Fruit fly (Drosophila melanogaster): ENCODE measurements around the gene tefu.

The tefu gene

DNA sequence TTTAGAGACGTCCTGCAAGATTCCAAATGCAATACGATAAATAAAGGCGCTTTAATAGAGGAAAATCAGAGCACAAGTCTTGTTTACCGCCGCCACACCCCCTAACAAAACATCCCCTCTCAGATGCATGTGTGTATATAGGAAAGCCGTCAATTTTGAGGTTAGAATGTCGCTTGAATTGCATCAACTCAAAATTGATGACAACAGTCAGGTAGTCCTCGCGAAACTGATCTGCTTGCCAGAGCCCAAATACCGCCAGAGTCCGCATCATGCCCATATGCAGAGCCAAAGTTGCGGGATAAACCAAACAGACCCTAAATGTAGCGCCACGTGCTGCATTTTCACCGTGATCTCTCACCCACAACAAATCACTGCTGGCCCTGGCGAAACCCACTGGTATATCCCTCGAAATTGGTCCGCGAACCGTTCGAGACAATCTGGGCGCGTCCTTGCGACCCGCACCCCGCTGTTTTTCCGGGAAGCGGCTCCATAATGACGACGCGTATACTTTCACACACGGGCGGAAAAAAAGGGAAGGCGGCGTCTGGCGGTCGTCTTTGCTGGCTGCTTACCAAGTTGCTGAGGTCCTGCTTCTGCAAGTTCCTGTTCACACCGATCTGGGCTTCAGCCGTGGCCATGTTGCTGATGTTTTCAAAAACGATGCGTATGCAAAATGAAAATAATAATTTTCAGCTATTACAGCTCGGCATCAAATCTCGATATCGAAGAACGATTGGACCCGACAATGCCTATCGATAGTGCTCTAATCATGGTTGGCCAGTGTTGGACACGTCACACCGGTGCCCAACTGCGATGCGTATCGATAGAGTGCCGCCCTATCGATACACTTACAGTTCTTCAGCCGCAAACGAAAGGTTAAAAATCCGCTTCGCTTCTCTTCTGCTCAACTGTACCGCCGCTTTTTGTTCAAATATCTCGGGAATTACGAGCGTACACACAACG, 21.0 kb upstream of the tefu start, which contains the start of the genes eIF2gamma and Set (continued):
- TF ChIP-seq Sox102F (GFP tag; optimal IDR thresholded peaks at IDR 0.05): no peak
- no peak for TF ChIP-seq dimm (GFP tag; IDR thresholded peaks at IDR 0.05)
- TF ChIP-seq sim (GFP tag; IDR thresholded peaks at IDR 0.05): no peak
- TF ChIP-seq CG16779 (GFP tag; IDR thresholded peaks at IDR 0.05): 0 out of 2 replicates have a peak, but pooled peaks have one; percentile 6
- TF ChIP-seq da (GFP tag; optimal IDR thresholded peaks at IDR 0.05): no peak
- TF ChIP-seq CG6791 (GFP tag; IDR thresholded peaks at IDR 0.05; ENCODE audit: partially characterized antibody): peak; percentile 99
- peak; percentile 79 for TF ChIP-seq HmgD (GFP tag; optimal IDR thresholded peaks at IDR 0.05)
- TF ChIP-seq Ets97D (GFP tag; optimal IDR thresholded peaks at IDR 0.05): peak; percentile 77
- TF ChIP-seq Aef1 (GFP tag; IDR thresholded peaks at IDR 0.05): no peak
- peak; percentile 98 for TF ChIP-seq nerfin-2 (GFP tag; IDR thresholded peaks at IDR 0.05; ENCODE audit: partially characterized antibody)
- TF ChIP-seq phol (tag; optimal IDR thresholded peaks at IDR 0.05): peak; percentile 62
- no peak for TF ChIP-seq CG1602 (GFP tag; optimal IDR thresholded peaks at IDR 0.05)
- no peak for TF ChIP-seq bsh (GFP tag; optimal IDR thresholded peaks at IDR 0.05)
- no peak for TF ChIP-seq CG1647 (GFP tag; optimal IDR thresholded peaks at IDR 0.05)
- TF ChIP-seq HLH54F (GFP tag; optimal IDR thresholded peaks at IDR 0.05): peak; percentile 29
- TF ChIP-seq wdn (GFP tag; IDR thresholded peaks at IDR 0.05): 0 out of 2 replicates have a peak, but pooled peaks have one; percentile 13
- TF ChIP-seq Max (GFP tag; optimal IDR thresholded peaks at IDR 0.05): peak; percentile 60
- no peak for TF ChIP-seq CG4360 (GFP tag; IDR thresholded peaks at IDR 0.05)
- TF ChIP-seq tap (tag; optimal IDR thresholded peaks at IDR 0.05): no peak
- TF ChIP-seq CG14860 (GFP tag; IDR thresholded peaks at IDR 0.05; ENCODE audit: partially characterized antibody): peak; percentile 96
- peak; percentile 99 for TF ChIP-seq bbx (GFP tag; IDR thresholded peaks at IDR 0.05; ENCODE audit: partially characterized antibody)
- TF ChIP-seq Bgb (GFP tag; IDR thresholded peaks at IDR 0.05; ENCODE audit: partially characterized antibody): peak; percentile 99
- no peak for TF ChIP-seq Dfd (GFP tag; optimal IDR thresholded peaks at IDR 0.05)
- TF ChIP-seq tll (GFP tag; optimal IDR thresholded peaks at IDR 0.05): no peak
- TF ChIP-seq stc (GFP tag; IDR thresholded peaks at IDR 0.05): no peak
- TF ChIP-seq Dad (GFP tag; optimal IDR thresholded peaks at IDR 0.05): peak; percentile 44
- TF ChIP-seq Spps (tag; optimal IDR thresholded peaks at IDR 0.05): no peak
- peak; percentile 52 for TF ChIP-seq vvl (GFP tag; IDR thresholded peaks at IDR 0.05)
- peak; percentile 20 for TF ChIP-seq Fer1 (GFP tag; optimal IDR thresholded peaks at IDR 0.05)
- TF ChIP-seq Pdp1 (GFP tag; optimal IDR thresholded peaks at IDR 0.05): peak in 1 of 2 experiments; percentile 12
- TF ChIP-seq CG8765 (GFP tag; IDR thresholded peaks at IDR 0.05): peak; percentile 38; the same call in 1 of the 2 replicates
- TF ChIP-seq Tbp (GFP tag; optimal IDR thresholded peaks at IDR 0.05): peak; percentile 17
- TF ChIP-seq Atf6 (GFP tag; IDR thresholded peaks at IDR 0.05): 0 out of 2 replicates have a peak, but pooled peaks have one; percentile 42
- peak; percentile 28 for TF ChIP-seq Atf3 (GFP tag; optimal IDR thresholded peaks at IDR 0.05)
- TF ChIP-seq jumu (GFP tag; optimal IDR thresholded peaks at IDR 0.05): peak; percentile 55
- TF ChIP-seq CG8478 (optimal IDR thresholded peaks at IDR 0.05): no peak
- TF ChIP-seq CG9932 (GFP tag; IDR thresholded peaks at IDR 0.05): peak; percentile 87
- TF ChIP-seq CG11093 (GFP tag; IDR thresholded peaks at IDR 0.05): no peak
- no peak for TF ChIP-seq CG11085 (GFP tag; IDR thresholded peaks at IDR 0.05)
- TF ChIP-seq CG7271 (tag; optimal IDR thresholded peaks at IDR 0.05): no peak
- TF ChIP-seq CG15514 (GFP tag; optimal IDR thresholded peaks at IDR 0.05): peak; percentile 80
- TF ChIP-seq Sin3A (optimal IDR thresholded peaks at IDR 0.05): peak; percentile 67
- TF ChIP-seq CG3065 (GFP tag; optimal IDR thresholded peaks at IDR 0.05): peak; percentile 30
- no peak; the same call in 1 of the 2 replicates for TF ChIP-seq CG14014 (GFP tag; IDR thresholded peaks at IDR 0.05)
- peak; percentile 98 for TF ChIP-seq zen2 (GFP tag; IDR thresholded peaks at IDR 0.05; ENCODE audit: partially characterized antibody)
- TF ChIP-seq CG10959 (GFP tag; IDR thresholded peaks at IDR 0.05): peak; percentile 24; the same call in 1 of the 2 replicates
- 0 out of 2 replicates have a peak, but pooled peaks have one; percentile 29 for TF ChIP-seq cas (GFP tag; IDR thresholded peaks at IDR 0.05)
- no peak for TF ChIP-seq HLH3B (GFP tag; IDR thresholded peaks at IDR 0.05)
- no peak for TF ChIP-seq B-H1 (GFP tag; IDR thresholded peaks at IDR 0.05)

All from whole organism, embryonic.